Worm (Caenorhabditis elegans) whole organism, L4 larva: ENCODE results near the gene his-62.
A peak's percentile ranks its signal among the peaks of the same experiment; 100 is the strongest.

ENCODE experiments used
- F26F4.8 ChIP-seq: fragments of 200-800 bp; sonication (Bioruptor generic); conservative IDR thresholded peaks from 2 replicates; pipeline ENCODE4 v1.3.6; 2022; ENCODE audit warnings: missing genetic modification characterization, missing compliant biosample characterization
- F37D6.2 ChIP-seq: sonication (generic microtip); optimal IDR thresholded peaks from 2 replicates; lab custom pipeline; 2016; ENCODE audit warnings: mild to moderate bottlenecking, missing genetic modification characterization, missing compliant biosample characterization
- F49E8.2 ChIP-seq: sonication (generic microtip); optimal IDR thresholded peaks from 2 replicates; lab custom pipeline; 2016; ENCODE audit warnings: missing compliant biosample characterization, mild to moderate bottlenecking, missing genetic modification characterization, borderline replicate concordance
- T20F7.1 ChIP-seq: fragments of 200-800 bp; sonication (Bioruptor generic); optimal IDR thresholded peaks from 2 replicates; lab custom pipeline; 2018; ENCODE audit warnings: mild to moderate bottlenecking, missing genetic modification characterization, missing compliant biosample characterization
- Y75B8A.6 ChIP-seq: fragments of 200-800 bp; sonication (Bioruptor generic); IDR thresholded peaks from 2 replicates; pipeline ENCODE4 v1.3.6; 2022; ENCODE audit warnings: missing genetic modification reagents, missing genetic modification characterization, missing compliant biosample characterization
- ZK337.2 ChIP-seq: fragments of 200-800 bp; sonication (Bioruptor generic); IDR thresholded peaks from 2 replicates; pipeline ENCODE4 v1.3.6; 2022; ENCODE audit warnings: missing genetic modification reagents, missing genetic modification characterization, missing compliant biosample characterization
- aly-2 ChIP-seq: sonication (generic microtip); optimal IDR thresholded peaks from 2 replicates; lab custom pipeline; 2018; ENCODE audit warnings: missing biosample characterization, missing genetic modification characterization
- arid-1 ChIP-seq: fragments of 200-800 bp; sonication (Bioruptor generic); conservative IDR thresholded peaks from 2 replicates; pipeline ENCODE4 v1.3.6; 2022; ENCODE audit warnings: missing genetic modification reagents, missing genetic modification characterization, missing compliant biosample characterization
- cey-2 ChIP-seq: sonication (generic microtip); optimal IDR thresholded peaks from 3 replicates; lab custom pipeline; 2017; ENCODE audit warnings: missing genetic modification characterization, mild to moderate bottlenecking, missing compliant biosample characterization, antibody characterized with exemption, borderline replicate concordance; ENCODE audit not compliant: insufficient read depth
- daf-12 ChIP-seq: fragments of 150-350 bp; optimal IDR thresholded peaks from 2 replicates; lab custom pipeline; 2014; ENCODE audit warnings: missing biosample characterization, missing genetic modification reagents, missing genetic modification characterization
- daf-16 ChIP-seq, 3 experiments: sonication (generic microtip); optimal IDR thresholded peaks; 2 replicates each; lab custom pipeline; 2016 to 2017; ENCODE audit warnings: missing genetic modification characterization in 3 of 3, missing genetic modification reagents in 3 of 3, mild to moderate bottlenecking in 2 of 3, missing compliant biosample characterization in 2 of 3, missing biosample characterization in 1 of 3, moderate library complexity in 1 of 3
- daf-8 ChIP-seq: fragments of 200-800 bp; sonication (Bioruptor generic); IDR thresholded peaks from 2 replicates; pipeline ENCODE4 v1.3.6; 2022; ENCODE audit warnings: missing genetic modification characterization, missing compliant biosample characterization
- dmd-6 ChIP-seq: fragments of 200-800 bp; sonication (Bioruptor generic); IDR thresholded peaks from 2 replicates; pipeline ENCODE4 v1.3.6; 2022; ENCODE audit warnings: missing genetic modification reagents, missing genetic modification characterization, missing compliant biosample characterization
- dmd-8 ChIP-seq: fragments of 200-800 bp; sonication (Bioruptor generic); IDR thresholded peaks from 2 replicates; pipeline ENCODE4 v1.3.6; 2022; ENCODE audit warnings: missing genetic modification characterization, missing compliant biosample characterization
- duxl-1 ChIP-seq: sonication (generic microtip); optimal IDR thresholded peaks from 2 replicates; lab custom pipeline; 2016; ENCODE audit warnings: mild to moderate bottlenecking, missing genetic modification characterization, moderate library complexity, missing compliant biosample characterization; ENCODE audit not compliant: poor library complexity
- egl-27 ChIP-seq: sonication (generic microtip); optimal IDR thresholded peaks from 3 replicates; lab custom pipeline; 2017; ENCODE audit warnings: missing biosample characterization, missing genetic modification reagents, missing genetic modification characterization
- hlh-11 ChIP-seq: fragments of 200-800 bp; sonication (Bioruptor generic); optimal IDR thresholded peaks from 2 replicates; lab custom pipeline; 2018; ENCODE audit warnings: mild to moderate bottlenecking, missing genetic modification characterization, missing compliant biosample characterization
- hlh-30 ChIP-seq: sonication (generic microtip); optimal IDR thresholded peaks from 2 replicates; lab custom pipeline; 2017; ENCODE audit warnings: antibody characterized with exemption, mild to moderate bottlenecking, missing genetic modification characterization, missing compliant biosample characterization; ENCODE audit not compliant: insufficient read depth
- hmg-1.1 ChIP-seq: fragments of 200-800 bp; sonication (Bioruptor generic); IDR thresholded peaks from 2 replicates; pipeline ENCODE4 v1.3.6; 2022; ENCODE audit warnings: missing genetic modification reagents, missing genetic modification characterization, missing compliant biosample characterization
- lin-13 ChIP-seq: fragments of 150-350 bp; optimal IDR thresholded peaks from 2 replicates; lab custom pipeline; 2014; ENCODE audit warnings: missing biosample characterization, missing genetic modification reagents, missing genetic modification characterization
- mep-1 ChIP-seq: fragments of 150-350 bp; sonication (generic microtip); optimal IDR thresholded peaks from 3 replicates; lab custom pipeline; 2014; ENCODE audit warnings: missing biosample characterization, missing genetic modification characterization
- mxl-3 ChIP-seq: fragments of 200-800 bp; sonication (Bioruptor generic); optimal IDR thresholded peaks from 2 replicates; lab custom pipeline; 2018; ENCODE audit warnings: mild to moderate bottlenecking, missing genetic modification characterization, missing compliant biosample characterization
- nhr-237 ChIP-seq: sonication (generic microtip); optimal IDR thresholded peaks from 2 replicates; lab custom pipeline; 2017; ENCODE audit warnings: missing biosample characterization, missing genetic modification characterization
- nhr-28 ChIP-seq: fragments of 150-350 bp; optimal IDR thresholded peaks from 2 replicates; lab custom pipeline; 2014; ENCODE audit warnings: missing biosample characterization, missing genetic modification characterization
- nhr-48 ChIP-seq: sonication (generic microtip); optimal IDR thresholded peaks from 2 replicates; lab custom pipeline; 2016; ENCODE audit warnings: mild to moderate bottlenecking, missing genetic modification characterization, missing compliant biosample characterization
- nhr-76 ChIP-seq: fragments of 150-350 bp; optimal IDR thresholded peaks from 2 replicates; lab custom pipeline; 2014; ENCODE audit warnings: missing biosample characterization, missing genetic modification characterization
- nhr-77 ChIP-seq: fragments of 150-350 bp; optimal IDR thresholded peaks from 2 replicates; lab custom pipeline; 2014; ENCODE audit warnings: missing biosample characterization, missing genetic modification characterization
- php-3 ChIP-seq: fragments of 200-800 bp; sonication (Bioruptor generic); IDR thresholded peaks from 2 replicates; pipeline ENCODE4 v1.3.6; 2022; ENCODE audit warnings: missing genetic modification reagents, missing genetic modification characterization, missing compliant biosample characterization
- pqm-1 ChIP-seq: sonication (generic microtip); optimal IDR thresholded peaks from 2 replicates; lab custom pipeline; 2017; ENCODE audit warnings: missing biosample characterization, missing genetic modification characterization
- sdz-12 ChIP-seq: fragments of 200-800 bp; sonication (Bioruptor generic); optimal IDR thresholded peaks from 2 replicates; lab custom pipeline; 2018; ENCODE audit warnings: mild to moderate bottlenecking, missing genetic modification characterization, missing compliant biosample characterization
- snpc-1.2 ChIP-seq: fragments of 200-800 bp; sonication (Bioruptor generic); IDR thresholded peaks from 2 replicates; pipeline ENCODE4 v1.3.6; 2022; ENCODE audit warnings: missing genetic modification reagents, missing genetic modification characterization, missing compliant biosample characterization
- spr-3 ChIP-seq: fragments of 200-800 bp; sonication (Bioruptor generic); optimal IDR thresholded peaks from 2 replicates; lab custom pipeline; 2018; ENCODE audit warnings: mild to moderate bottlenecking, missing genetic modification characterization, missing compliant biosample characterization
- tag-97 ChIP-seq: fragments of 200-800 bp; sonication (Bioruptor generic); IDR thresholded peaks from 2 replicates; pipeline ENCODE4 v1.3.6; 2022; ENCODE audit warnings: missing genetic modification characterization, missing compliant biosample characterization
- tra-1 ChIP-seq: fragments of 200-800 bp; sonication (Bioruptor generic); IDR thresholded peaks from 2 replicates; pipeline ENCODE4 v1.3.6; 2022; ENCODE audit warnings: missing genetic modification reagents, missing genetic modification characterization, missing compliant biosample characterization
- unc-130 ChIP-seq: sonication (generic microtip); optimal IDR thresholded peaks from 2 replicates; lab custom pipeline; 2016; ENCODE audit warnings: missing genetic modification reagents, missing genetic modification characterization, missing compliant biosample characterization
- unc-62 ChIP-seq, 3 experiments: fragments of 150-350 bp in 1 of 3; sonication (generic microtip); optimal IDR thresholded peaks in 2 of 3; peaks in 1 of 3; 1 replicate in 1 of 3; 2 replicates in 2 of 3; lab custom pipeline; 2014 to 2017; ENCODE audit warnings: missing biosample characterization in 3 of 3, missing genetic modification characterization in 3 of 3, missing genetic modification reagents in 3 of 3, missing genotype in 1 of 3
- zfp-3 ChIP-seq: fragments of 200-800 bp; sonication (Bioruptor generic); conservative IDR thresholded peaks from 2 replicates; pipeline ENCODE4 v1.3.6; 2022; ENCODE audit warnings: missing genetic modification reagents, missing genetic modification characterization, missing compliant biosample characterization

Gene his-62

DNA sequence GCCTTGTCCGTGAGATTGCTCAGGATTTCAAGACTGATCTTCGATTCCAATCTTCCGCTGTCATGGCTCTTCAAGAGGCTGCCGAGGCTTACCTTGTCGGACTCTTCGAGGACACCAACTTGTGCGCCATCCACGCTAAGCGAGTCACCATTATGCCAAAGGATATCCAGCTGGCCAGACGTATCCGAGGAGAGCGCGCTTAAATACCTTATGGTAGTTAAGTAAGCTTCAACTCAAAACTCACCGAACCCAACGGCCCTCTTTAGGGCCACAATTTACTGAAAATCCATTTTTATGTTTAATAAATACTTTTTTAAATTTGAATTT, 2.1 kb downstream of the his-62 start (continued):
- 0 out of 2 replicates have a peak, but pooled peaks have one; percentile 27 for TF ChIP-seq F26F4.8
- TF ChIP-seq F49E8.2 (tag; lab: Kevin White, UChicago), result peak; percentile 58
- no peak for TF ChIP-seq nhr-48 (tag; lab: Kevin White, UChicago)
- TF ChIP-seq spr-3 (GFP tag; lab: Kevin White, UChicago), result no peak
- no peak for TF ChIP-seq nhr-76 (tag; lab: Kevin White, UChicago)
- no peak for TF ChIP-seq hlh-11 (tag; lab: Kevin White, UChicago)

- TF ChIP-seq egl-27 (tag; lab: Kevin White, UChicago), result no peak
- peak in 1 of 2 experiments; percentile 79 for TF ChIP-seq unc-62 (GFP tag; optimal IDR thresholded peaks at IDR 0.05 in 1 of 2; lab: Kevin White, UChicago)
- no peak for TF ChIP-seq unc-62 (tag; optimal IDR thresholded peaks at IDR 0.05; lab: Kevin White, UChicago)
- TF ChIP-seq, all 104 proteins: peak for 1
These were observed 5.1 kb downstream of the his-62 start, which contains the start of gene F55G1.1 for ce11 chrIV:7491464-7491863. Gene F55G1.1, plus strand, starts transcription at chrIV:7491764.

- TF ChIP-seq hmg-1.1 (GFP tag; lab: Robert Waterston, UW) (no peak), tag-97 (GFP tag; lab: Robert Waterston, UW) (no peak), unc-62 (GFP tag; optimal IDR thresholded peaks at IDR 0.05 in 1 of 2; lab: Kevin White, UChicago) (peak in 1 of 2 experiments; percentile 6), unc-62 (tag; optimal IDR thresholded peaks at IDR 0.05; lab: Kevin White, UChicago) (no peak), duxl-1 (tag; lab: Kevin White, UChicago) (no peak), pqm-1 (tag; lab: Kevin White, UChicago) (peak; percentile 23), T20F7.1 (no peak), cey-2 (tag; lab: Kevin White, UChicago) (no peak), F37D6.2 (no peak), zfp-3 (GFP tag; lab: Robert Waterston, UW) (no peak), daf-12 (tag; lab: Kevin White, UChicago) (no peak), dmd-8 (no peak), sdz-12 (GFP tag; lab: Kevin White, UChicago) (no peak), tra-1 (no peak), nhr-48 (tag; lab: Kevin White, UChicago) (peak; percentile 15), arid-1 (GFP tag; lab: Robert Waterston, UW) (no peak), Y75B8A.6 (GFP tag; lab: Robert Waterston, UW) (no peak), daf-16 (GFP tag; optimal IDR thresholded peaks at IDR 0.05; lab: Kevin White, UChicago) (no peak), daf-16 (tag; optimal IDR thresholded peaks at IDR 0.05; lab: Kevin White, UChicago) (peak; percentile 53), nhr-28 (tag; lab: Kevin White, UChicago) (peak; percentile 83), egl-27 (tag; lab: Kevin White, UChicago) (no peak), mep-1 (no peak), daf-8 (GFP tag; lab: Robert Waterston, UW) (no peak), php-3 (0 out of 2 replicates have a peak, but pooled peaks have one; percentile 38), nhr-237 (tag; lab: Kevin White, UChicago) (no peak), lin-13 (GFP tag; lab: Kevin White, UChicago) (no peak), mxl-3 (GFP tag; lab: Kevin White, UChicago) (peak; percentile 56), nhr-77 (tag; lab: Kevin White, UChicago) (peak; percentile 41), ZK337.2 (GFP tag; lab: Robert Waterston, UW) (no peak), aly-2 (tag; lab: Kevin White, UChicago) (no peak), spr-3 (GFP tag; lab: Kevin White, UChicago) (no peak), hlh-30 (tag; lab: Kevin White, UChicago) (peak; percentile 10), snpc-1.2 (no peak), dmd-6 (GFP tag; lab: Robert Waterston, UW) (peak; percentile 83), F49E8.2 (tag; lab: Kevin White, UChicago) (no peak), unc-130 (GFP tag; lab: Kevin White, UChicago) (no peak)
These were observed 10.9 kb downstream of the his-62 start for ce11 chrIV:7497205-7497604.
